Worm (Caenorhabditis elegans): ENCODE results near the gene T07E3.4.

- TF ChIP-seq T26A5.8 (tag; optimal IDR thresholded peaks at IDR 0.05) (no peak), hmg-1.2 (GFP tag; IDR thresholded peaks at IDR 0.05) (no peak), aptf-2 (GFP tag; conservative IDR thresholded peaks at IDR 0.05) (no peak), nhr-90 (tag; optimal IDR thresholded peaks at IDR 0.05) (no peak), unc-62 (GFP tag; optimal IDR thresholded peaks at IDR 0.05) (no peak), ceh-79 (tag; optimal IDR thresholded peaks at IDR 0.05) (no peak), egrh-3 (GFP tag; IDR thresholded peaks at IDR 0.05) (no peak), ceh-100 (GFP tag; IDR thresholded peaks at IDR 0.05) (no peak), pha-4 (tag; optimal IDR thresholded peaks at IDR 0.05) (no peak)
Observed at ce11 chrIII:6895677-6896076, 2.1 kb upstream of the T07E3.4 start.
